Worm (Caenorhabditis elegans) whole organism, late embryonic: ENCODE results near the gene acs-20.

Source experiments
- C38D4.7 ChIP-seq: fragments of 200-800 bp; sonication (Bioruptor generic); optimal IDR thresholded peaks from 2 replicates; lab custom pipeline; 2018; ENCODE audit warnings: mild to moderate bottlenecking, missing genetic modification characterization, moderate library complexity, missing compliant biosample characterization
- T23F11.4 ChIP-seq: fragments of 200-800 bp; sonication (Bioruptor generic); optimal IDR thresholded peaks from 2 replicates; lab custom pipeline; 2018; ENCODE audit warnings: mild to moderate bottlenecking, missing genetic modification characterization, missing compliant biosample characterization
- ama-1 ChIP-seq: fragments of 150-350 bp; optimal IDR thresholded peaks from 2 replicates; lab custom pipeline; 2014
- ceh-2 ChIP-seq: sonication (generic microtip); optimal IDR thresholded peaks from 2 replicates; lab custom pipeline; 2016; ENCODE audit warnings: missing genotype, missing genetic modification characterization, missing compliant biosample characterization
- ceh-45 ChIP-seq: fragments of 200-800 bp; sonication (Bioruptor generic); IDR thresholded peaks from 2 replicates; pipeline ENCODE4 v1.3.6; 2022; ENCODE audit warnings: missing genetic modification reagents, missing genetic modification characterization, missing compliant biosample characterization
- ceh-48 ChIP-seq: sonication (generic microtip); optimal IDR thresholded peaks from 2 replicates; lab custom pipeline; 2016; ENCODE audit warnings: missing genetic modification characterization, inconsistent platforms, missing compliant biosample characterization
- dmd-4 ChIP-seq: sonication (generic microtip); optimal IDR thresholded peaks from 2 replicates; lab custom pipeline; 2016; ENCODE audit warnings: borderline replicate concordance, missing genetic modification characterization, missing compliant biosample characterization
- fkh-10 ChIP-seq: fragments of 150-350 bp; optimal IDR thresholded peaks from 2 replicates; lab custom pipeline; 2014; ENCODE audit warnings: missing biosample characterization, missing genetic modification reagents, missing genetic modification characterization
- lin-11 ChIP-seq: fragments of 200-800 bp; sonication (Bioruptor generic); optimal IDR thresholded peaks from 2 replicates; lab custom pipeline; 2018; ENCODE audit warnings: mild to moderate bottlenecking, missing genetic modification characterization, missing compliant biosample characterization
- nfya-1 ChIP-seq: sonication (generic microtip); optimal IDR thresholded peaks from 2 replicates; lab custom pipeline; 2017; ENCODE audit warnings: missing genetic modification characterization, mild to moderate bottlenecking, missing compliant biosample characterization, antibody characterized with exemption, moderate library complexity
- tbx-2 ChIP-seq: sonication (generic microtip); optimal IDR thresholded peaks from 2 replicates; lab custom pipeline; 2016; ENCODE audit warnings: missing genetic modification characterization, missing compliant biosample characterization
- unc-86 ChIP-seq: sonication (generic microtip); optimal IDR thresholded peaks from 2 replicates; lab custom pipeline; 2016; ENCODE audit warnings: missing genetic modification characterization, missing compliant biosample characterization

DNA sequence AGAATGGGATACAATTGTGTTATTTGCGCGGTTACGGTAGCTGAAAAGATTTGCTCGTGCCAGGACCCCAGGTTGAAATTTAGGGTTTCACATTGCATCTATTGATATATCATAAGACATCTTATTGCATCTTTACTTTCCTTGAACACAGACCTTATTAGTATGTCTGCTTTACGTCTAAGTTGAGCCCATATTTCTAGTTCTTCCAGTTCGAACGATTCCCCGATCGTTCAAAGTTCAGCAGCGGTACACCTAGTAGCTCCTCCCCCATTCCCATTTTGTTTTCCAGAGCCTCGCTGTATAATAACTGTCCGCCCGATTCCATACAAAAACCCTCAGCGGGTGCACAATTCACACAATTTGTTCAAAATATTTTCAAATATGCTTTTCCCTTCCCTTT lies 43.2 kb upstream of the acs-20 start, which contains the start of gene C25G4.17:
- TF ChIP-seq lin-11, result no peak
- TF ChIP-seq ceh-45 (GFP tag; lab: Robert Waterston, UW), result no peak
- TF ChIP-seq unc-86, result no peak
- no peak for TF ChIP-seq dmd-4 (tag; lab: Kevin White, UChicago)
- TF ChIP-seq T23F11.4 (GFP tag; lab: Kevin White, UChicago), result no peak
- no peak for TF ChIP-seq fkh-10 (GFP tag; lab: Kevin White, UChicago)
- TF ChIP-seq tbx-2 (tag; lab: Kevin White, UChicago), result no peak
- TF ChIP-seq C38D4.7 (GFP tag; lab: Kevin White, UChicago), result no peak
- TF ChIP-seq ama-1 (lab: Kevin White, UChicago), result no peak
- no peak for TF ChIP-seq ceh-48 (tag; lab: Kevin White, UChicago)
- no peak for TF ChIP-seq ceh-2 (tag; lab: Kevin White, UChicago)
- TF ChIP-seq nfya-1 (tag; lab: Kevin White, UChicago), result no peak
